Worm (Caenorhabditis elegans): ENCODE measurements around the gene pcp-2.

DNA sequence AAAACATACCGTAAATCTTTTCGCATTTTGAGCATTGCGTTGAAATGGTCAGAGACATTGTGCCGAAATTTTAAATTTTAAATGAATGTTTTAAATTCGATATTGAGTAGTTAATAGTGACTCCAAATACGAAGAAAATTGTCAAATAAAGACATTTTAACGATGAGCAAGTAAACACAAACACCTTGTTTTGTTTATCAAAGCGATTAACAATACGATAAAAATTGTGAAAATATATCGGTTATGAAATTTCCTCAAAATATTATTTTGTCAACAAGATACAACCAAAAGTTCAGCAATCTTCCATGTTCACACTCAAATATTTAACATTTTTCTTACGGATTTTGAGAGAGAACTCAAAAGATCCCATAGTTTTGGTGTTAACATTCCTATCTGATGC, 10.7 kb downstream of the pcp-2 start, which contains the start of gene F23B2.10:
- no peak for TF ChIP-seq fos-1 (tag; optimal IDR thresholded peaks at IDR 0.05)
- TF ChIP-seq pha-4 (tag; optimal IDR thresholded peaks at IDR 0.05): no peak
- no peak for TF ChIP-seq elt-2 (tag; optimal IDR thresholded peaks at IDR 0.05)
- no peak for TF ChIP-seq jun-1 (tag; optimal IDR thresholded peaks at IDR 0.05)
- TF ChIP-seq lin-39 (tag; optimal IDR thresholded peaks at IDR 0.05): no peak
- no peak for TF ChIP-seq unc-62 (GFP tag; optimal IDR thresholded peaks at IDR 0.05)
- TF ChIP-seq ama-1 (optimal IDR thresholded peaks at IDR 0.05): no peak
- TF ChIP-seq ceh-16 (tag; optimal IDR thresholded peaks at IDR 0.05): no peak
- TF ChIP-seq nhr-67 (tag; optimal IDR thresholded peaks at IDR 0.05): no peak
- no peak for TF ChIP-seq nhr-11 (tag; optimal IDR thresholded peaks at IDR 0.05)
- TF ChIP-seq nhr-12 (tag; optimal IDR thresholded peaks at IDR 0.05): no peak
- TF ChIP-seq ztf-4 (tag; optimal IDR thresholded peaks at IDR 0.05): no peak
- no peak for TF ChIP-seq ZK546.5 (tag; optimal IDR thresholded peaks at IDR 0.05)
- TF ChIP-seq skn-1 (tag; optimal IDR thresholded peaks at IDR 0.05): no peak
